Worm (Caenorhabditis elegans) whole organism, L4/young adult: ENCODE measurements around the gene C03G6.6.

Experiments used
- dao-5 ChIP-seq: sonication (generic microtip); optimal IDR thresholded peaks from 2 replicates; lab custom pipeline; 2016; ENCODE audit warnings: missing genotype, missing genetic modification characterization, moderate library complexity, missing compliant biosample characterization
- him-1 ChIP-seq: sonication (generic microtip); optimal IDR thresholded peaks from 2 replicates; lab custom pipeline; 2016; ENCODE audit warnings: missing genotype, missing genetic modification reagents, missing genetic modification characterization, missing compliant biosample characterization

ce11 chrV:7379384-7379783 lies 22.2 kb downstream of the C03G6.6 start, which contains the start of gene srsx-24:
- no peak for TF ChIP-seq dao-5 (tag; lab: Kevin White, UChicago)
- no peak for TF ChIP-seq him-1 (tag; lab: Kevin White, UChicago)
